Worm (Caenorhabditis elegans) whole organism, early embryonic: ENCODE data around the gene C16D2.3.

Experiments used
- B0310.2 ChIP-seq: sonication (generic microtip); optimal IDR thresholded peaks from 2 replicates; lab custom pipeline; 2016; ENCODE audit warnings: mild to moderate bottlenecking, missing genetic modification characterization, missing compliant biosample characterization
- F13C5.2 ChIP-seq: sonication (generic microtip); optimal IDR thresholded peaks from 2 replicates; lab custom pipeline; 2017; ENCODE audit warnings: mild to moderate bottlenecking, missing genetic modification characterization, inconsistent platforms, missing compliant biosample characterization
- aly-1 ChIP-seq: sonication (generic microtip); optimal IDR thresholded peaks from 2 replicates; lab custom pipeline; 2016; ENCODE audit warnings: missing genetic modification characterization, missing compliant biosample characterization
- ama-1 ChIP-seq: fragments of 150-350 bp; optimal IDR thresholded peaks from 2 replicates; lab custom pipeline; 2014
- ceh-13 ChIP-seq: fragments of 200-800 bp; sonication (Bioruptor generic); optimal IDR thresholded peaks from 2 replicates; lab custom pipeline; 2018; ENCODE audit warnings: mild to moderate bottlenecking, missing genetic modification characterization, missing compliant biosample characterization
- ceh-36 ChIP-seq: sonication (generic microtip); optimal IDR thresholded peaks from 2 replicates; lab custom pipeline; 2016; ENCODE audit warnings: missing genetic modification characterization, inconsistent platforms, missing compliant biosample characterization
- ets-7 ChIP-seq: sonication (generic microtip); optimal IDR thresholded peaks from 2 replicates; lab custom pipeline; 2016; ENCODE audit warnings: missing genotype, missing genetic modification characterization, missing compliant biosample characterization
- flt-1 ChIP-seq: fragments of 200-800 bp; sonication (Bioruptor generic); IDR thresholded peaks from 2 replicates; pipeline ENCODE4 v1.3.6; 2022; ENCODE audit warnings: missing genetic modification characterization, missing compliant biosample characterization
- hmbx-1 ChIP-seq: sonication (generic microtip); optimal IDR thresholded peaks from 2 replicates; lab custom pipeline; 2016; ENCODE audit warnings: mild to moderate bottlenecking, missing genetic modification characterization, missing compliant biosample characterization
- hmg-4 ChIP-seq: fragments of 200-800 bp; sonication (Bioruptor generic); optimal IDR thresholded peaks from 2 replicates; lab custom pipeline; 2018; ENCODE audit warnings: mild to moderate bottlenecking, missing genetic modification characterization, missing compliant biosample characterization
- hnd-1 ChIP-seq: sonication (generic microtip); optimal IDR thresholded peaks from 2 replicates; lab custom pipeline; 2016; ENCODE audit warnings: missing genetic modification characterization, missing compliant biosample characterization
- pes-1 ChIP-seq: fragments of 200-800 bp; sonication (Bioruptor generic); IDR thresholded peaks from 2 replicates; pipeline ENCODE4 v1.3.6; 2022; ENCODE audit warnings: missing genetic modification reagents, missing genetic modification characterization, missing compliant biosample characterization
- scrt-1 ChIP-seq: fragments of 200-800 bp; sonication (Bioruptor generic); IDR thresholded peaks from 2 replicates; pipeline ENCODE4 v1.3.6; 2022; ENCODE audit warnings: missing genetic modification characterization, missing compliant biosample characterization
- sea-1 ChIP-seq: fragments of 200-800 bp; sonication (Bioruptor generic); conservative IDR thresholded peaks from 2 replicates; pipeline ENCODE4 v1.3.6; 2022; ENCODE audit warnings: missing genetic modification characterization, missing compliant biosample characterization
- tbx-11 ChIP-seq: fragments of 200-800 bp; sonication (Bioruptor generic); IDR thresholded peaks from 2 replicates; pipeline ENCODE4 v1.3.6; 2022; ENCODE audit warnings: missing genetic modification characterization, missing compliant biosample characterization
- tbx-37 ChIP-seq: fragments of 200-800 bp; sonication (Bioruptor generic); conservative IDR thresholded peaks from 2 replicates; pipeline ENCODE4 v1.3.6; 2022; ENCODE audit warnings: missing genetic modification reagents, missing genetic modification characterization, missing compliant biosample characterization
- tra-4 ChIP-seq: sonication (generic microtip); optimal IDR thresholded peaks from 2 replicates; lab custom pipeline; 2017; ENCODE audit warnings: missing genetic modification characterization, missing compliant biosample characterization

The C16D2.3 gene

DNA sequence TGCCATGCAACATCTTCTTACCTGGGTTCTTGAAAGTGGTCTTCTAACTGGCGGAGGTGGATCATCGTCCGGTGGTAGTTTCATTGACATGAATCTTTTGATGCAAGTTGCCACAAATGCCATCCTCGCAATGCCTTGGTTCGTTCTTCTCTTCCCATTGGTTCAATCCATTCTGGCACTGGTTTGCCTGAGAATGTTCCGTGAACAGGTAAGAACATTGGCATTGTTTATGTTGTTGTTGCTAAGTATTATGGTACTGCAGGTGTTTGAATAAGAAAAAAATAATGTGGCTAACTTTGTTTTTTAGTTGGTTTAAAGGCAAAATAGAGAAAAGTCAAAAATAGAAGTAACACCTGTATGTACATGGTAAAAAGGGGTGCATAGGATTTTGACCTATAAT, 5.9 kb downstream of the C16D2.3 start:
- TF ChIP-seq sea-1 (GFP tag; lab: Robert Waterston, UW) (no peak), ets-7 (tag; lab: Kevin White, UChicago) (no peak), hnd-1 (tag; lab: Kevin White, UChicago) (no peak), ceh-36 (no peak), scrt-1 (no peak), tra-4 (tag; lab: Kevin White, UChicago) (no peak), pes-1 (GFP tag; lab: Robert Waterston, UW) (no peak), ama-1 (lab: Kevin White, UChicago) (no peak), hmg-4 (no peak), ceh-13 (GFP tag; lab: Kevin White, UChicago) (no peak), tbx-37 (GFP tag; lab: Robert Waterston, UW) (no peak), aly-1 (tag; lab: Kevin White, UChicago) (no peak), B0310.2 (tag; lab: Kevin White, UChicago) (no peak), tbx-11 (no peak), flt-1 (GFP tag; lab: Robert Waterston, UW) (no peak), hmbx-1 (tag; lab: Kevin White, UChicago) (no peak), F13C5.2 (tag; lab: Kevin White, UChicago) (no peak)

DNA sequence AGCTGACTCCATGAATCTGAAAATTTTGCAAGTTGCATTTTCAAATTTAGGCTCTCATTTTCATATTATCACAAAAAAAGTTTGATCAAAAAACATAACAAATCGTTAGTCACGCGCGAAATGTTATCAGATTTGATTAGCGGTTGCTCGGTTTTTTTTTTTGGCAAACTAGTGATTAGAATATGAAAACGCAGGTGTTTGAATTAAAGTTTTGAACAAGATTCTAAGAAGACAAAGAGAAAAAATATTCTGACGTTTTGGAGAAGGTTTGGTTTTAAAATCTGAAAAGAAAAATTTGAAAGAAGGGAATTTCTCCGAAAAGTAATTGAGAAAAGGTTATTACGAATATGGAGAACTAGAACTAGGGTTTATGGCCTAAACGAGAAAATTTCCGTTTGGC, 6.5 kb downstream of the C16D2.3 start:
- TF ChIP-seq hnd-1 (tag; lab: Kevin White, UChicago) (no peak), ceh-13 (GFP tag; lab: Kevin White, UChicago) (no peak), tbx-11 (no peak), aly-1 (tag; lab: Kevin White, UChicago) (no peak), ceh-36 (no peak), pes-1 (GFP tag; lab: Robert Waterston, UW) (no peak), hmbx-1 (tag; lab: Kevin White, UChicago) (no peak), sea-1 (GFP tag; lab: Robert Waterston, UW) (no peak), hmg-4 (no peak), scrt-1 (no peak), ama-1 (lab: Kevin White, UChicago) (no peak), F13C5.2 (tag; lab: Kevin White, UChicago) (no peak), ets-7 (tag; lab: Kevin White, UChicago) (no peak), tbx-37 (GFP tag; lab: Robert Waterston, UW) (no peak)

- TF ChIP-seq hmbx-1 (tag; lab: Kevin White, UChicago) (no peak), tra-4 (tag; lab: Kevin White, UChicago) (no peak), hnd-1 (tag; lab: Kevin White, UChicago) (no peak), F13C5.2 (tag; lab: Kevin White, UChicago) (no peak), aly-1 (tag; lab: Kevin White, UChicago) (no peak), scrt-1 (no peak), sea-1 (GFP tag; lab: Robert Waterston, UW) (no peak), ceh-13 (GFP tag; lab: Kevin White, UChicago) (no peak)
Measured at ce11 chrII:9145961-9146360, 8.1 kb downstream of the C16D2.3 start, which contains the start of gene W07A12.4. TSS of gene W07A12.4 (plus strand) at chrII:9146261.

ce11 chrII:9148079-9148478, 10.2 kb downstream of the C16D2.3 start:
- TF ChIP-seq flt-1 (GFP tag; lab: Robert Waterston, UW): no peak
- TF ChIP-seq hmg-4: no peak
- no peak for TF ChIP-seq B0310.2 (tag; lab: Kevin White, UChicago)
- no peak for TF ChIP-seq ceh-36
- TF ChIP-seq ets-7 (tag; lab: Kevin White, UChicago): no peak
- TF ChIP-seq hnd-1 (tag; lab: Kevin White, UChicago): no peak
- TF ChIP-seq sea-1 (GFP tag; lab: Robert Waterston, UW): no peak
- no peak for TF ChIP-seq tbx-37 (GFP tag; lab: Robert Waterston, UW)
- TF ChIP-seq scrt-1: no peak
- no peak for TF ChIP-seq hmbx-1 (tag; lab: Kevin White, UChicago)
- TF ChIP-seq F13C5.2 (tag; lab: Kevin White, UChicago): no peak
- TF ChIP-seq tra-4 (tag; lab: Kevin White, UChicago): no peak
- no peak for TF ChIP-seq pes-1 (GFP tag; lab: Robert Waterston, UW)
- TF ChIP-seq aly-1 (tag; lab: Kevin White, UChicago): no peak
- no peak for TF ChIP-seq ama-1 (lab: Kevin White, UChicago)
- TF ChIP-seq tbx-11: no peak
- no peak for TF ChIP-seq ceh-13 (GFP tag; lab: Kevin White, UChicago)

DNA sequence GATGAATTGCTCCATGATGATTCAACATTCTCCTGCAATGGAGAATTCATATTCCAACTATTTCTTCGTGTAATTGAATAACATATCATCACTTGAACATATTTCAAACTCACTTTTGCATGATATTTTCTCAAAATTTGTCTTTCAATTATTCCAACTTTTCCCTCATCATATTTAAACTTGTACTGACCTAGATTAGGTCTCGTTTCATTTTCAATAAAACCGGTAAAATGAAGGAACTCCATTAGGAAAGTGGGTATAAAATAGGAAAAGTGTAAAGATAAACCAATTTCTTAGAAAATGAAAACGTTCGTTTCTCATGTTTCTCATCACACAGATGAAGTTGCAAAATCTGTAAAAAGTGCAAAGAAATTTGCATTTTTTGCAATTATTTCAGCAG, 14.3 kb downstream of the C16D2.3 start, which contains the start of gene col-78:
Gene col-78 (plus strand): TSS at position 301 of the 400 bp plus-strand sequence.
- TF ChIP-seq ets-7 (tag; lab: Kevin White, UChicago): no peak
- no peak for TF ChIP-seq F13C5.2 (tag; lab: Kevin White, UChicago)
- TF ChIP-seq tbx-37 (GFP tag; lab: Robert Waterston, UW): no peak
- TF ChIP-seq sea-1 (GFP tag; lab: Robert Waterston, UW): no peak
- no peak for TF ChIP-seq B0310.2 (tag; lab: Kevin White, UChicago)
- TF ChIP-seq pes-1 (GFP tag; lab: Robert Waterston, UW): no peak
- TF ChIP-seq hmg-4: no peak
- TF ChIP-seq aly-1 (tag; lab: Kevin White, UChicago): no peak
- no peak for TF ChIP-seq tra-4 (tag; lab: Kevin White, UChicago)
- TF ChIP-seq ceh-13 (GFP tag; lab: Kevin White, UChicago): no peak
- TF ChIP-seq ama-1 (lab: Kevin White, UChicago): no peak
- no peak for TF ChIP-seq ceh-36
- no peak for TF ChIP-seq flt-1 (GFP tag; lab: Robert Waterston, UW)
- TF ChIP-seq hnd-1 (tag; lab: Kevin White, UChicago): no peak

DNA sequence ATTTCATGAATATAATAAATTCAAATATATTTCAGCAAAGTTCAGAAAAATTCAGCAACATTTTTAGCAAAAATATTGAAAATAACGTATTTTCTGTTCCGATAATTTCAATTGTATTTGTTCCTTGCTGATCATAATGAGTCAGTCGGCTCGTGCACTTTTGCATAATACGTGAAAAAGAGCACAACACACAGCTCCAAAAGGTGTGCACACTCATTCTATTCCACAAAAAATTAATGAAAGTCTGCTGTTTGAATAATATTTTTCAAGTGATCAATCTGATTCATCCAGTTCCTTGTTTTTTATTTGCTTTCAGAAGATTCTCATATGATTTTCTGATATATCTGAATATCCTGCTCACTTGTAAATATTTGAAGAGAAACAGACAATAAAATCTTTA, 16.4 kb downstream of the C16D2.3 start:
- no peak for TF ChIP-seq pes-1 (GFP tag; lab: Robert Waterston, UW)
- no peak for TF ChIP-seq hmg-4
- TF ChIP-seq ama-1 (lab: Kevin White, UChicago): no peak
- no peak for TF ChIP-seq F13C5.2 (tag; lab: Kevin White, UChicago)

DNA sequence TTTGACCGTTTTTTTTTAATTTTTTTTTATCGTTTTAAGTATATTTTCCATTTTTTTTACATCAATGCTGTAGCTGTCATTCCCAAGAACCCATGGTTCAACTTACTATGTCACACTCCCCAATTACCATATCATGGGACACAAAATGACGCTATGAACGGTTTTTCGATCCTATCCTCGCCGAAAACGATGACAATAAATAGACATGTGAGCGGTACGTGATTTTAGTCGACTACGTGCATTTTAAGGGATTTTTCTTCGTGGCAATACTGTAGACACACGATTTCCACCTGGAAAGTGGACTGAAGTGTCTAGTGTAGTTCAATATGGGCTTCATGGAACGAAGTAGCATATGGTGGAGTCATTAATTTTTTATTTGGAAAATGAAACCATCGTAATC, 18.4 kb downstream of the C16D2.3 start:
- TF ChIP-seq B0310.2 (tag; lab: Kevin White, UChicago): no peak
- TF ChIP-seq scrt-1: no peak
- TF ChIP-seq pes-1 (GFP tag; lab: Robert Waterston, UW): no peak
- TF ChIP-seq ceh-36: no peak
- TF ChIP-seq tbx-11: no peak
- TF ChIP-seq sea-1 (GFP tag; lab: Robert Waterston, UW): no peak
- TF ChIP-seq hmbx-1 (tag; lab: Kevin White, UChicago): no peak
- TF ChIP-seq ets-7 (tag; lab: Kevin White, UChicago): no peak
- no peak for TF ChIP-seq ama-1 (lab: Kevin White, UChicago)
- no peak for TF ChIP-seq hmg-4
- TF ChIP-seq tbx-37 (GFP tag; lab: Robert Waterston, UW): no peak
- TF ChIP-seq F13C5.2 (tag; lab: Kevin White, UChicago): no peak
- TF ChIP-seq flt-1 (GFP tag; lab: Robert Waterston, UW): no peak
- no peak for TF ChIP-seq ceh-13 (GFP tag; lab: Kevin White, UChicago)
- no peak for TF ChIP-seq aly-1 (tag; lab: Kevin White, UChicago)
- TF ChIP-seq tra-4 (tag; lab: Kevin White, UChicago): no peak
- TF ChIP-seq hnd-1 (tag; lab: Kevin White, UChicago): no peak
